Fruit fly (Drosophila melanogaster) whole organism, embryonic: ENCODE data around the gene dock.
A peak's percentile ranks its signal among the peaks of the same experiment; 100 is the strongest.

Source experiments
- Abd-B ChIP-seq: fragments of 200-800 bp; sonication (Bioruptor generic); optimal IDR thresholded peaks from 2 replicates; lab custom pipeline; 2018; ENCODE audit warnings: missing biosample characterization, mild to moderate bottlenecking, missing genetic modification characterization, moderate library complexity
- CG10274 ChIP-seq: fragments of 200-800 bp; sonication (Bioruptor generic); optimal IDR thresholded peaks from 3 replicates; lab custom pipeline; 2017; ENCODE audit warnings: missing biosample characterization, mild to moderate bottlenecking, missing genetic modification characterization
- CG10431 ChIP-seq: fragments of 200-800 bp; sonication (Bioruptor generic); optimal IDR thresholded peaks from 3 replicates; lab custom pipeline; 2018; ENCODE audit warnings: missing biosample characterization, mild to moderate bottlenecking, missing genetic modification characterization
- CG10565 ChIP-seq: fragments of 200-800 bp; sonication (Bioruptor generic); optimal IDR thresholded peaks from 3 replicates; lab custom pipeline; 2016; ENCODE audit warnings: missing biosample characterization, mild to moderate bottlenecking, missing genetic modification characterization
- CG12769 ChIP-seq: fragments of 200-800 bp; sonication (Bioruptor generic); optimal IDR thresholded peaks from 2 replicates; lab custom pipeline; 2019; ENCODE audit warnings: missing biosample characterization, mild to moderate bottlenecking, missing genetic modification characterization, moderate library complexity
- CG13123 ChIP-seq: fragments of 200-800 bp; sonication (Bioruptor generic); optimal IDR thresholded peaks from 2 replicates; lab custom pipeline; 2016; ENCODE audit warnings: missing biosample characterization, missing genetic modification characterization
- CG13424 ChIP-seq: fragments of 200-800 bp; sonication (Bioruptor generic); optimal IDR thresholded peaks from 2 replicates; lab custom pipeline; 2019; ENCODE audit warnings: missing biosample characterization, mild to moderate bottlenecking, missing genetic modification characterization, moderate library complexity
- CG13894 ChIP-seq: fragments of 200-800 bp; sonication (Bioruptor generic); optimal IDR thresholded peaks from 3 replicates; lab custom pipeline; 2018; ENCODE audit warnings: missing biosample characterization, mild to moderate bottlenecking, missing genetic modification characterization, moderate library complexity
- CG1529 ChIP-seq: fragments of 200-800 bp; sonication (Bioruptor generic); optimal IDR thresholded peaks from 3 replicates; lab custom pipeline; 2018; ENCODE audit warnings: missing biosample characterization, missing genetic modification characterization
- CG15479 ChIP-seq: fragments of 200-800 bp; sonication (Bioruptor generic); optimal IDR thresholded peaks from 3 replicates; lab custom pipeline; 2019; ENCODE audit warnings: missing biosample characterization, mild to moderate bottlenecking, missing genetic modification characterization, moderate library complexity
- CG15601 ChIP-seq: fragments of 200-800 bp; sonication (Bioruptor generic); optimal IDR thresholded peaks from 3 replicates; lab custom pipeline; 2019; ENCODE audit warnings: missing biosample characterization, mild to moderate bottlenecking, missing genetic modification characterization, moderate library complexity
- CG17802 ChIP-seq: fragments of 200-800 bp; sonication (Bioruptor generic); optimal IDR thresholded peaks from 2 replicates; lab custom pipeline; 2018; ENCODE audit warnings: missing biosample characterization, mild to moderate bottlenecking, missing genetic modification characterization, moderate library complexity
- CG17829 ChIP-seq: fragments of 200-800 bp; optimal IDR thresholded peaks from 2 replicates; lab custom pipeline; 2019; ENCODE audit warnings: missing biosample characterization, mild to moderate bottlenecking, missing genetic modification characterization, moderate library complexity
- CG17912 ChIP-seq: fragments of 200-800 bp; sonication (Bioruptor generic); optimal IDR thresholded peaks from 2 replicates; lab custom pipeline; 2018; ENCODE audit warnings: missing biosample characterization, mild to moderate bottlenecking, missing genetic modification characterization
- CG18262 ChIP-seq: fragments of 200-800 bp; optimal IDR thresholded peaks from 3 replicates; lab custom pipeline; 2019; ENCODE audit warnings: missing biosample characterization, mild to moderate bottlenecking, missing genetic modification characterization, moderate library complexity
- CG32772 ChIP-seq: fragments of 200-800 bp; sonication (Bioruptor generic); IDR thresholded peaks from 2 replicates; pipeline ENCODE4 v1.3.6; 2022; ENCODE audit warnings: missing biosample characterization, missing genetic modification characterization
- CG34224 ChIP-seq: fragments of 200-800 bp; sonication (Bioruptor generic); IDR thresholded peaks from 3 replicates; pipeline ENCODE4 v1.3.6; 2022; ENCODE audit warnings: missing biosample characterization, missing genetic modification characterization; ENCODE audit not compliant: partially characterized antibody
- CG34422 ChIP-seq: fragments of 200-800 bp; sonication (Bioruptor generic); IDR thresholded peaks from 3 replicates; pipeline ENCODE4 v1.3.6; 2022; ENCODE audit warnings: missing biosample characterization, missing genetic modification characterization
- CG3995 ChIP-seq: fragments of 200-800 bp; sonication (Bioruptor generic); optimal IDR thresholded peaks from 3 replicates; lab custom pipeline; 2016; ENCODE audit warnings: missing biosample characterization, missing genetic modification characterization
- CG43689 ChIP-seq: fragments of 200-800 bp; sonication (Bioruptor generic); IDR thresholded peaks from 2 replicates; pipeline ENCODE4 v1.3.6; 2022; ENCODE audit warnings: missing biosample characterization, missing genetic modification characterization
- CG9932 ChIP-seq: fragments of 200-800 bp; sonication (Bioruptor generic); IDR thresholded peaks from 2 replicates; pipeline ENCODE4 v1.3.6; 2022; ENCODE audit warnings: missing biosample characterization, missing genetic modification characterization
- CHES-1-like ChIP-seq: fragments of 200-800 bp; sonication (Bioruptor generic); optimal IDR thresholded peaks from 2 replicates; lab custom pipeline; 2016; ENCODE audit warnings: missing biosample characterization, missing genetic modification characterization
- Dbx ChIP-seq: fragments of 200-800 bp; sonication (Bioruptor generic); IDR thresholded peaks from 3 replicates; pipeline ENCODE4 v1.3.6; 2022; ENCODE audit warnings: missing biosample characterization, missing genetic modification characterization
- E2f1 ChIP-seq: fragments of 200-800 bp; sonication (Bioruptor generic); IDR thresholded peaks from 2 replicates; pipeline ENCODE4 v1.3.6; 2022; ENCODE audit warnings: missing biosample characterization, missing genetic modification characterization
- HHEX ChIP-seq: fragments of 200-800 bp; sonication (Bioruptor generic); optimal IDR thresholded peaks from 3 replicates; lab custom pipeline; 2017; ENCODE audit warnings: missing biosample characterization, mild to moderate bottlenecking, missing genetic modification characterization, missing genetic modification reagents
- HmgZ ChIP-seq: fragments of 200-800 bp; sonication (Bioruptor generic); optimal IDR thresholded peaks from 2 replicates; lab custom pipeline; 2018; ENCODE audit warnings: missing biosample characterization, mild to moderate bottlenecking, missing genetic modification characterization
- Hr39 ChIP-seq: fragments of >200 bp; optimal IDR thresholded peaks from 2 replicates; lab custom pipeline; 2017
- Lim3 ChIP-seq: fragments of 200-800 bp; sonication (Bioruptor generic); IDR thresholded peaks from 2 replicates; pipeline ENCODE4 v1.3.6; 2022; ENCODE audit warnings: missing biosample characterization, missing genetic modification characterization
- NC2α ChIP-seq: fragments of 200-800 bp; sonication (Bioruptor generic); optimal IDR thresholded peaks from 2 replicates; lab custom pipeline; 2016; ENCODE audit warnings: missing biosample characterization, missing genetic modification characterization
- Opbp ChIP-seq: fragments of 200-800 bp; sonication (Bioruptor generic); IDR thresholded peaks from 3 replicates; pipeline ENCODE4 v1.3.6; 2022; ENCODE audit warnings: missing biosample characterization, missing genetic modification characterization; ENCODE audit not compliant: partially characterized antibody
- Sox102F ChIP-seq: fragments of 200-800 bp; sonication (Bioruptor generic); optimal IDR thresholded peaks from 2 replicates; lab custom pipeline; 2018; ENCODE audit warnings: missing biosample characterization, mild to moderate bottlenecking, missing genetic modification characterization, moderate library complexity
- ap ChIP-seq: fragments of 200-800 bp; sonication (Bioruptor generic); IDR thresholded peaks from 2 replicates; pipeline ENCODE4 v1.3.6; 2022; ENCODE audit warnings: missing biosample characterization, missing genetic modification characterization
- ara ChIP-seq: fragments of 200-800 bp; sonication (Bioruptor generic); IDR thresholded peaks from 2 replicates; pipeline ENCODE4 v1.3.6; 2022; ENCODE audit warnings: missing biosample characterization, missing genetic modification characterization
- ash1 ChIP-seq: fragments of 200-800 bp; sonication (Bioruptor generic); optimal IDR thresholded peaks from 2 replicates; lab custom pipeline; 2018; ENCODE audit warnings: missing biosample characterization, mild to moderate bottlenecking, missing genetic modification characterization
- ato ChIP-seq: fragments of 200-800 bp; sonication (Bioruptor generic); IDR thresholded peaks from 2 replicates; pipeline ENCODE4 v1.3.6; 2022; ENCODE audit warnings: missing biosample characterization, missing genetic modification characterization; ENCODE audit not compliant: partially characterized antibody
- chinmo ChIP-seq: fragments of 200-800 bp; sonication (Bioruptor generic); IDR thresholded peaks from 4 replicates; pipeline ENCODE4 v1.3.6; 2022; ENCODE audit warnings: missing biosample characterization, missing genetic modification characterization; ENCODE audit not compliant: partially characterized antibody
- dmrt11E ChIP-seq: fragments of 200-800 bp; sonication (Bioruptor generic); optimal IDR thresholded peaks from 3 replicates; lab custom pipeline; 2018; ENCODE audit warnings: missing biosample characterization, mild to moderate bottlenecking, missing genetic modification characterization, moderate library complexity
- en ChIP-seq: fragments of 200-800 bp; sonication (Bioruptor generic); optimal IDR thresholded peaks from 2 replicates; lab custom pipeline; 2016; ENCODE audit warnings: missing biosample characterization, missing genetic modification characterization
- ewg ChIP-seq: fragments of 200-800 bp; sonication (Bioruptor generic); optimal IDR thresholded peaks from 3 replicates; lab custom pipeline; 2017; ENCODE audit warnings: mild to moderate bottlenecking, missing biosample characterization, missing genetic modification reagents, missing genetic modification characterization
- gcm2 ChIP-seq: fragments of 200-800 bp; sonication (Bioruptor generic); optimal IDR thresholded peaks from 2 replicates; lab custom pipeline; 2016; ENCODE audit warnings: missing biosample characterization, missing genetic modification characterization
- jing ChIP-seq: fragments of 200-800 bp; sonication (Bioruptor generic); optimal IDR thresholded peaks from 2 replicates; lab custom pipeline; 2018; ENCODE audit warnings: missing biosample characterization, mild to moderate bottlenecking, missing genetic modification characterization
- klu ChIP-seq: fragments of 200-800 bp; sonication (Bioruptor generic); IDR thresholded peaks from 2 replicates; pipeline ENCODE4 v1.3.6; 2022; ENCODE audit warnings: missing biosample characterization, missing genetic modification characterization
- nau ChIP-seq: fragments of 200-800 bp; sonication (Bioruptor generic); optimal IDR thresholded peaks from 3 replicates; lab custom pipeline; 2017; ENCODE audit warnings: missing biosample characterization, mild to moderate bottlenecking, missing genetic modification characterization, missing genetic modification reagents
- nom ChIP-seq: fragments of 200-800 bp; sonication (Bioruptor generic); optimal IDR thresholded peaks from 2 replicates; lab custom pipeline; 2017; ENCODE audit warnings: missing biosample characterization, missing genetic modification characterization, mild to moderate bottlenecking, moderate library complexity, missing genetic modification reagents
- p53 ChIP-seq: fragments of 200-800 bp; sonication (Bioruptor generic); optimal IDR thresholded peaks from 2 replicates; lab custom pipeline; 2016; ENCODE audit warnings: missing biosample characterization, missing genetic modification characterization
- salm ChIP-seq: fragments of 200-800 bp; sonication (Bioruptor generic); optimal IDR thresholded peaks from 2 replicates; lab custom pipeline; 2018; ENCODE audit warnings: missing biosample characterization, mild to moderate bottlenecking, missing genetic modification characterization
- tgo ChIP-seq: fragments of 200-800 bp; sonication (Bioruptor generic); IDR thresholded peaks from 3 replicates; pipeline ENCODE4 v1.3.6; 2022; ENCODE audit warnings: missing biosample characterization, missing genetic modification characterization
- tio ChIP-seq: fragments of 200-800 bp; sonication (Bioruptor generic); optimal IDR thresholded peaks from 2 replicates; lab custom pipeline; 2017; ENCODE audit warnings: missing biosample characterization, missing genetic modification characterization, inconsistent platforms
- wdn ChIP-seq: fragments of 200-800 bp; sonication (Bioruptor generic); IDR thresholded peaks from 2 replicates; pipeline ENCODE4 v1.3.6; 2022; ENCODE audit warnings: missing biosample characterization, missing genetic modification characterization

dock gene

DNA sequence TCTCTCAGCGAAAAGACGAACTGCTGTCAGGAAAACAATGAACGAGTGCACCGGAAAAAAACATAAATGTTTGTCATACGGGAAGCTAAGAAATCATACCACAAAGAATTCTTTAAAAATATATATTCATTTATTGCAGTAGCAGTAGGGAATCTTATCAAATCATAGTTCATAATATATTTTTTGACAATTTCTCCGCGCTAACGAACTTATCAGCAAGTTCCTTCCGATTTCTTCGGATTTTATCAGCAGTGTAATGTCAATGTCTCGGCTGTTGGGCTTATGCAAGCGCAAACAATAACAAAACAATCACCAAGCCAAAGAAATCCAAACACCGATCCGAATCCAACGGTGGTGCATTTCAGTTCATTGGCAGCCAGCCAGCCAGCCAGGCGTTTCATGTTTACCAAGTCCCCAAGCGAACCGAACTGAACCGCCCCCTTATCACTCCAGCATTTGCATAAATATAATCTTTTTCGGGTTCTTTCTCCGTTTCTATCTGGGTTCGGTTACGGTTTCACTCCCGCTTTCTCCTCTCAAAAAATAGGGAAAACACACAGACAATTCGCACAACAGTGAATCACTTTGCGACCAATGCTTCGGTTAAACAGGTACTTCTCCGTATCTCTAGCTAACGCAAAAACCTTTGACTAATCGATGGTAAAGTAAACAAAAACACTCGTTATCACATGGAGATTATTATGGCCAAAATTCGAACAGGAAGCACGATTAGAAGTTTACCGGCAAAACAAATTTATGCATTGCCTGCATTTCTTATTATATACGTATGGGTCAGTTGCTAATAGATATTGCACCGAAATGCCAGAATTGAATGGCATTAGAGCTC lies 2.0 kb downstream of the dock start (continued):
- TF ChIP-seq ap (GFP tag; lab: Robert Waterston, UW), result no peak
- no peak for TF ChIP-seq tio (GFP tag; lab: Kevin White, UChicago)
- no peak for TF ChIP-seq p53
- no peak for TF ChIP-seq gcm2
- no peak for TF ChIP-seq CG9932 (GFP tag; lab: Robert Waterston, UW)
- TF ChIP-seq CHES-1-like (GFP tag; lab: Kevin White, UChicago), result no peak
- peak; percentile 39 for TF ChIP-seq CG13424 (tag; lab: Kevin White, UChicago)
- no peak for TF ChIP-seq HHEX
- no peak for TF ChIP-seq jing (GFP tag; lab: Kevin White, UChicago)
- no peak for TF ChIP-seq ash1
- TF ChIP-seq en (GFP tag; lab: Kevin White, UChicago), result no peak
- peak; percentile 66 for TF ChIP-seq CG18262 (tag; lab: Kevin White, UChicago)
- TF ChIP-seq CG17802, result peak; percentile 16
- TF ChIP-seq CG34224 (GFP tag; lab: Robert Waterston, UW), result no peak
- TF ChIP-seq Lim3 (GFP tag; lab: Robert Waterston, UW), result no peak
- no peak for TF ChIP-seq Abd-B (GFP tag; lab: Kevin White, UChicago)
- no peak for TF ChIP-seq NC2α (GFP tag; lab: Kevin White, UChicago)
- no peak for TF ChIP-seq CG13123 (GFP tag; lab: Kevin White, UChicago)
- TF ChIP-seq tgo (GFP tag; lab: Robert Waterston, UW), result no peak
- TF ChIP-seq CG34422 (GFP tag; lab: Robert Waterston, UW), result no peak
- TF ChIP-seq CG32772, result no peak; the same call in 1 of the 2 replicates
- 0 out of 2 replicates have a peak, but pooled peaks have one; percentile 25 for TF ChIP-seq CG43689 (GFP tag; lab: Robert Waterston, UW)
- peak; percentile 65 for TF ChIP-seq CG1529 (GFP tag; lab: Kevin White, UChicago)
- TF ChIP-seq CG10431 (GFP tag; lab: Kevin White, UChicago), result peak; percentile 24
- no peak for TF ChIP-seq wdn (GFP tag; lab: Robert Waterston, UW)
- TF ChIP-seq Hr39, result no peak
- peak; percentile 27 for TF ChIP-seq CG15601 (tag; lab: Kevin White, UChicago)
- no peak for TF ChIP-seq klu (GFP tag; lab: Robert Waterston, UW)
- TF ChIP-seq chinmo (GFP tag; lab: Robert Waterston, UW), result 0 out of 4 replicates have a peak, but pooled peaks have one; percentile 23
- TF ChIP-seq CG17829 (tag; lab: Kevin White, UChicago), result peak; percentile 11
- no peak for TF ChIP-seq ara (GFP tag; lab: Robert Waterston, UW)
- TF ChIP-seq ewg, result peak; percentile 46
- peak; percentile 90 for TF ChIP-seq Sox102F (GFP tag; lab: Kevin White, UChicago)
- no peak for TF ChIP-seq CG10274 (GFP tag; lab: Kevin White, UChicago)
- no peak for TF ChIP-seq Opbp (GFP tag; lab: Robert Waterston, UW)
- TF ChIP-seq nom, result no peak
- TF ChIP-seq E2f1 (GFP tag; lab: Robert Waterston, UW), result no peak
- TF ChIP-seq salm (tag; lab: Kevin White, UChicago), result peak; percentile 44
- TF ChIP-seq ato (GFP tag; lab: Robert Waterston, UW), result no peak
- TF ChIP-seq CG17912 (GFP tag; lab: Kevin White, UChicago), result no peak
- peak; percentile 55 for TF ChIP-seq dmrt11E (tag; lab: Kevin White, UChicago)
- TF ChIP-seq Dbx, result no peak
- no peak for TF ChIP-seq nau
- TF ChIP-seq CG15479, result peak; percentile 42
- no peak for TF ChIP-seq CG3995 (GFP tag; lab: Kevin White, UChicago)
- TF ChIP-seq CG10565 (GFP tag; lab: Kevin White, UChicago), result no peak
- TF ChIP-seq HmgZ (tag; lab: Kevin White, UChicago), result no peak
- TF ChIP-seq CG13894, result no peak
- TF ChIP-seq CG12769, result no peak
